Fruit fly (Drosophila melanogaster) whole organism, prepupa: ENCODE data around the gene Rsf1.

Source experiments
- CG11902 ChIP-seq: fragments of 200-800 bp; sonication (Bioruptor generic); optimal IDR thresholded peaks from 3 replicates; lab custom pipeline; 2016; ENCODE audit warnings: missing biosample characterization, missing genetic modification characterization
- CG15336 ChIP-seq: fragments of 200-800 bp; sonication (Bioruptor generic); IDR thresholded peaks from 2 replicates; pipeline ENCODE4 v1.3.6; 2022; ENCODE audit warnings: missing biosample characterization, missing genetic modification characterization
- CG34406 ChIP-seq: fragments of 200-800 bp; sonication (Bioruptor generic); optimal IDR thresholded peaks from 3 replicates; lab custom pipeline; 2016; ENCODE audit warnings: missing biosample characterization, missing genetic modification characterization
- CG6808 ChIP-seq: fragments of 200-800 bp; sonication (Bioruptor generic); optimal IDR thresholded peaks from 3 replicates; lab custom pipeline; 2017; ENCODE audit warnings: missing biosample characterization, missing genetic modification characterization, mild to moderate bottlenecking, moderate library complexity, missing genetic modification reagents
- Gug ChIP-seq: fragments of 200-800 bp; sonication (Bioruptor generic); IDR thresholded peaks from 2 replicates; pipeline ENCODE4 v1.3.6; 2022; ENCODE audit warnings: missing biosample characterization, missing genetic modification characterization
- Hr4 ChIP-seq: fragments of 200-800 bp; sonication (Bioruptor generic); optimal IDR thresholded peaks from 3 replicates; lab custom pipeline; 2016; ENCODE audit warnings: missing biosample characterization, missing genetic modification characterization
- Lpt ChIP-seq: fragments of 200-800 bp; sonication (Bioruptor generic); optimal IDR thresholded peaks from 3 replicates; lab custom pipeline; 2016; ENCODE audit warnings: missing biosample characterization, missing genetic modification characterization
- fd85E ChIP-seq: fragments of 200-800 bp; sonication (Bioruptor generic); optimal IDR thresholded peaks from 3 replicates; lab custom pipeline; 2016; ENCODE audit warnings: missing biosample characterization, missing genetic modification characterization

DNA sequence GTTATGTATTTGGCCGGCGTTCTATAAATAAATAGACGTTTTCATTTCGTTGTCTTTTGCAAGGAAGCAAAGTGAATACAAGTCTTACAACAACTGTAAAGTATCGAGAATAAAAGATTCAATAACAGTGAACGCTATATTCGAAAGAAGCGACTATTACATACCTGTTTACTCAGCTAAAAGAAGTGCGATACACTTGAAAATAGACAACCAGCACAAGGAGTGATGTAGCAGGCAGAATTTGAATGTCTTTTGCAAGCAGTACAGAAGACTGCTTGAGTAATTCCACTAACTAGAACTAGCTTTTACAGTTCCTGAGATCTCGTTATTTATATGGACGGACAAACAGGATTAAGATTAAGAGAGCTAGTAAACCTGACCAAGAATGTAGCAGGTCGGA, 35.0 kb upstream of the Rsf1 start:
- no peak for TF ChIP-seq CG6808
- no peak for TF ChIP-seq CG11902
- TF ChIP-seq Lpt (GFP tag; lab: Kevin White, UChicago): no peak
- TF ChIP-seq Hr4 (GFP tag; lab: Kevin White, UChicago): no peak
- TF ChIP-seq Gug (GFP tag; lab: Robert Waterston, UW): no peak
- no peak for TF ChIP-seq CG15336 (GFP tag; lab: Robert Waterston, UW)
- no peak for TF ChIP-seq CG34406 (GFP tag; lab: Kevin White, UChicago)
- no peak for TF ChIP-seq fd85E
